Worm (Caenorhabditis elegans): ENCODE measurements around the gene gur-3.

gur-3 gene

DNA sequence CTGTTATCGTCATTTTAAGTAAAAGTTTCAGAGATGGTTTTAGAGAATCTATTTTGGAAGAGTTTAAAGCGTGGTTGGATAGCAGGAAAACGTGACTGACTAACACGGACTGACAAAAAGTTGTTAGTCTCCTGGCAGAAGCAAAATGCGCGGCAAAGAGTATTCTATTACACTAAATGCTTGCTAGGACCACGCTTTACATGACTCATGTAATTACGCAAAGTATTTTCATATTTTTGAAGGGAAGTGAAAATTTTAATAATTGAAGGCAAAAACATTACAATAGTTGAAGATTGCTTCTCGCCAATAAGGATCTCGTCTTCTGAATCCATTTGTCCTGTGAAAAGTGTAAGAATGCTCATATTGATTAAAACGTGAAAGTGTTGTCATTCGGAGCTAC, at the start of gene gur-3:
Gene gur-3, minus strand, starts transcription at position 101 of the 400 bp plus-strand sequence.
- TF ChIP-seq elt-2 (tag; optimal IDR thresholded peaks at IDR 0.05) (no peak), ZK546.5 (tag; optimal IDR thresholded peaks at IDR 0.05) (no peak), nhr-28 (tag; optimal IDR thresholded peaks at IDR 0.05) (no peak), zag-1 (tag; optimal IDR thresholded peaks at IDR 0.05) (no peak), R02D3.7 (tag; optimal IDR thresholded peaks at IDR 0.05) (no peak), egl-5 (tag; optimal IDR thresholded peaks at IDR 0.05) (no peak), nhr-12 (tag; optimal IDR thresholded peaks at IDR 0.05) (no peak), skn-1 (tag; optimal IDR thresholded peaks at IDR 0.05) (no peak), mml-1 (tag; optimal IDR thresholded peaks at IDR 0.05) (no peak), egl-27 (tag; optimal IDR thresholded peaks at IDR 0.05) (no peak), lin-39 (tag; optimal IDR thresholded peaks at IDR 0.05) (no peak), fkh-10 (GFP tag; optimal IDR thresholded peaks at IDR 0.05) (no peak), ama-1 (optimal IDR thresholded peaks at IDR 0.05) (no peak), elt-1 (tag; optimal IDR thresholded peaks at IDR 0.05) (no peak), ceh-16 (tag; optimal IDR thresholded peaks at IDR 0.05) (no peak), ceh-9 (tag; optimal IDR thresholded peaks at IDR 0.05) (no peak), nfya-1 (tag; optimal IDR thresholded peaks at IDR 0.05; ENCODE audit: insufficient read depth) (no peak), daf-12 (tag; optimal IDR thresholded peaks at IDR 0.05) (no peak)

DNA sequence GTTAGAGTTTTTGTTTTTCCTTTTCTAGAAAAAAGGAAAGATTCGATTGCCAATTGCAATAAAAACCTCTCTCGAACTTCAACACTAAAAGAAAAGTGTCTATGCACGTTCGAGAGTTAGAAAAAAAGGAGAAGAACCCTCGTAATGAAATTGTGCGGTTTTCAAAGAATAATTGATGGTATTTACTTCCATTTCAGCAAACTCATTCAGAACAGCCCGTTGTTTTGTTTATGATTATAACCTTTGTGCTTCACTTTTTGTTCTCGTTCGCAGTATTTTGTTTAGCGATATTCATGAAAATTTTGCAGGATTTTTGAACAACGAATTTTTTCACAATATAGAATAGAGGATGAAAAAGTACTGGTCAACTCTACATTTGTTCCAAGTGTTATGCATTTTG, 47.9 kb upstream of the gur-3 start, which contains the start of gene lgc-41:
Gene lgc-41, plus strand, starts transcription at position 301 of the 400 bp plus-strand sequence.
- TF ChIP-seq ZK546.5 (tag; optimal IDR thresholded peaks at IDR 0.05) (no peak), nhr-25 (tag; optimal IDR thresholded peaks at IDR 0.05) (no peak), R02D3.7 (tag; optimal IDR thresholded peaks at IDR 0.05) (no peak), elt-1 (tag; optimal IDR thresholded peaks at IDR 0.05) (no peak), nhr-23 (tag; optimal IDR thresholded peaks at IDR 0.05) (no peak), ama-1 (optimal IDR thresholded peaks at IDR 0.05) (no peak), ztf-11 (tag; optimal IDR thresholded peaks at IDR 0.05) (no peak), lin-15B (tag; optimal IDR thresholded peaks at IDR 0.05) (no peak), pqm-1 (tag; optimal IDR thresholded peaks at IDR 0.05) (no peak), hmg-11 (tag; optimal IDR thresholded peaks at IDR 0.05) (no peak), sea-2 (GFP tag; optimal IDR thresholded peaks at IDR 0.05) (no peak), nhr-28 (tag; optimal IDR thresholded peaks at IDR 0.05) (no peak), unc-39 (tag; optimal IDR thresholded peaks at IDR 0.05) (no peak)

ce11 chrX:10446982-10447381, 40.9 kb upstream of the gur-3 start, which contains the start of gene C39B10.5:
TSS of gene C39B10.5 (plus strand) at chrX:10447343.
- no peak for TF ChIP-seq nfya-1 (tag; optimal IDR thresholded peaks at IDR 0.05; ENCODE audit: insufficient read depth)
- TF ChIP-seq elt-2 (tag; optimal IDR thresholded peaks at IDR 0.05): no peak
- no peak for TF ChIP-seq pqm-1 (tag; optimal IDR thresholded peaks at IDR 0.05)
- no peak for TF ChIP-seq ceh-9 (tag; optimal IDR thresholded peaks at IDR 0.05)
- no peak for TF ChIP-seq nhr-43 (tag; optimal IDR thresholded peaks at IDR 0.05; ENCODE audit: poor library complexity, severe bottlenecking)
- no peak for TF ChIP-seq ZK546.5 (tag; optimal IDR thresholded peaks at IDR 0.05)

DNA sequence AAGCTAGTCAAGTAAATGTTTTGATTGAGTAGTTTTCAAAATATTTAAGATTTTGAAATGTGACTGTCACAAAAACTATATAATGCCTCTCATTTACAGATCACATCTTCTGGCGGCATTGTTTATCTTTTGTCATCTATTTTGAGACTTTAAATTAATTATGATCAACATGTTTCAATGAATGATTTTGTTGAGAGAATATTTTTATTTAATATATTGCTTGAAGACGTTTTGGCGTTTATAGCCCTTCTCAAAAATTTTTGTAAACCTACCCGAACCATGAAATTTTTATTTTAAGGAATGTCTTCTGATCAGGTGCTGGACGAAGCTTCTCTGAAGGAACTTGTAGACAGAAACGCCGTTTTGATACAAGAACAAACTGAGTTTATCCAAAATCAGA, 38.6 kb upstream of the gur-3 start, which contains the start of gene C39B10.4:
Gene C39B10.4, plus strand, starts transcription at position 301 of the 400 bp plus-strand sequence.
- TF ChIP-seq aly-2 (tag; optimal IDR thresholded peaks at IDR 0.05): no peak
- TF ChIP-seq nhr-25 (tag; optimal IDR thresholded peaks at IDR 0.05): no peak
- no peak for TF ChIP-seq ceh-82 (tag; optimal IDR thresholded peaks at IDR 0.05)
- TF ChIP-seq lsy-12 (tag; optimal IDR thresholded peaks at IDR 0.05): no peak
- TF ChIP-seq elt-1 (tag; optimal IDR thresholded peaks at IDR 0.05): no peak
- TF ChIP-seq ztf-4 (tag; optimal IDR thresholded peaks at IDR 0.05): no peak
- TF ChIP-seq nhr-43 (tag; optimal IDR thresholded peaks at IDR 0.05; ENCODE audit: poor library complexity, severe bottlenecking): no peak
- no peak for TF ChIP-seq pqm-1 (tag; optimal IDR thresholded peaks at IDR 0.05)
- TF ChIP-seq skn-1 (tag; optimal IDR thresholded peaks at IDR 0.05): no peak
- no peak for TF ChIP-seq unc-39 (tag; optimal IDR thresholded peaks at IDR 0.05)
- TF ChIP-seq nhr-12 (tag; optimal IDR thresholded peaks at IDR 0.05): no peak
- no peak for TF ChIP-seq egl-5 (tag; optimal IDR thresholded peaks at IDR 0.05)
- no peak for TF ChIP-seq nhr-67 (tag; optimal IDR thresholded peaks at IDR 0.05)
- TF ChIP-seq R02D3.7 (tag; optimal IDR thresholded peaks at IDR 0.05): no peak
- no peak for TF ChIP-seq zag-1 (tag; optimal IDR thresholded peaks at IDR 0.05)

- TF ChIP-seq lin-39 (tag; optimal IDR thresholded peaks at IDR 0.05) (no peak), ceh-28 (tag; optimal IDR thresholded peaks at IDR 0.05) (no peak), ztf-11 (tag; optimal IDR thresholded peaks at IDR 0.05) (no peak), nhr-23 (tag; optimal IDR thresholded peaks at IDR 0.05) (no peak), ztf-4 (tag; optimal IDR thresholded peaks at IDR 0.05) (no peak), sea-2 (GFP tag; optimal IDR thresholded peaks at IDR 0.05) (no peak), tbx-2 (tag; optimal IDR thresholded peaks at IDR 0.05) (no peak), elt-3 (tag; optimal IDR thresholded peaks at IDR 0.05) (no peak), egl-27 (tag; optimal IDR thresholded peaks at IDR 0.05) (no peak), nfya-1 (tag; optimal IDR thresholded peaks at IDR 0.05; ENCODE audit: insufficient read depth) (no peak), ceh-9 (tag; optimal IDR thresholded peaks at IDR 0.05) (no peak), jun-1 (tag; optimal IDR thresholded peaks at IDR 0.05) (no peak), unc-39 (tag; optimal IDR thresholded peaks at IDR 0.05) (no peak)
These were observed 37.7 kb upstream of the gur-3 start, which contains the start of gene C39B10.3 for ce11 chrX:10443836-10444235. TSS of gene C39B10.3 (plus strand) at chrX:10444136.

Measured in whole organism, L3 larva.